Worm (Caenorhabditis elegans) whole organism, late embryonic: ENCODE data around the gene sucl-1.

ENCODE experiments used
- C38D4.7 ChIP-seq: fragments of 200-800 bp; sonication (Bioruptor generic); optimal IDR thresholded peaks from 2 replicates; lab custom pipeline; 2018; ENCODE audit warnings: mild to moderate bottlenecking, missing genetic modification characterization, moderate library complexity, missing compliant biosample characterization
- F13H6.1 ChIP-seq: sonication (generic microtip); optimal IDR thresholded peaks from 2 replicates; lab custom pipeline; 2016; ENCODE audit warnings: missing genetic modification characterization, missing compliant biosample characterization
- K02D7.2 ChIP-seq: sonication (generic microtip); optimal IDR thresholded peaks from 2 replicates; lab custom pipeline; 2017; ENCODE audit warnings: mild to moderate bottlenecking, missing genetic modification characterization, missing compliant biosample characterization
- T23F11.4 ChIP-seq: fragments of 200-800 bp; sonication (Bioruptor generic); optimal IDR thresholded peaks from 2 replicates; lab custom pipeline; 2018; ENCODE audit warnings: mild to moderate bottlenecking, missing genetic modification characterization, missing compliant biosample characterization
- Y22D7AL.16 ChIP-seq: sonication (generic microtip); optimal IDR thresholded peaks from 2 replicates; lab custom pipeline; 2016; ENCODE audit warnings: missing genetic modification characterization, missing compliant biosample characterization
- ama-1 ChIP-seq: fragments of 150-350 bp; optimal IDR thresholded peaks from 2 replicates; lab custom pipeline; 2014
- ceh-18 ChIP-seq: sonication (generic microtip); optimal IDR thresholded peaks from 2 replicates; lab custom pipeline; 2016; ENCODE audit warnings: missing genetic modification characterization, missing compliant biosample characterization
- ceh-19 ChIP-seq: fragments of 200-800 bp; sonication (Bioruptor generic); optimal IDR thresholded peaks from 2 replicates; lab custom pipeline; 2018; ENCODE audit warnings: mild to moderate bottlenecking, missing genetic modification characterization, missing compliant biosample characterization
- ceh-2 ChIP-seq: sonication (generic microtip); optimal IDR thresholded peaks from 2 replicates; lab custom pipeline; 2016; ENCODE audit warnings: missing genotype, missing genetic modification characterization, missing compliant biosample characterization
- ceh-22 ChIP-seq: sonication (generic microtip); optimal IDR thresholded peaks from 2 replicates; lab custom pipeline; 2017; ENCODE audit warnings: missing biosample characterization, missing genetic modification characterization
- ceh-24 ChIP-seq: sonication (generic microtip); optimal IDR thresholded peaks from 2 replicates; lab custom pipeline; 2016; ENCODE audit warnings: mild to moderate bottlenecking, missing genetic modification characterization, missing compliant biosample characterization
- ceh-31 ChIP-seq: sonication (generic microtip); optimal IDR thresholded peaks from 2 replicates; lab custom pipeline; 2016; ENCODE audit warnings: missing genetic modification characterization, missing compliant biosample characterization
- ceh-34 ChIP-seq: sonication (generic microtip); optimal IDR thresholded peaks from 2 replicates; lab custom pipeline; 2016; ENCODE audit warnings: mild to moderate bottlenecking, missing genetic modification characterization, missing compliant biosample characterization
- ceh-45 ChIP-seq: fragments of 200-800 bp; sonication (Bioruptor generic); IDR thresholded peaks from 2 replicates; pipeline ENCODE4 v1.3.6; 2022; ENCODE audit warnings: missing genetic modification reagents, missing genetic modification characterization, missing compliant biosample characterization
- ceh-48 ChIP-seq: sonication (generic microtip); optimal IDR thresholded peaks from 2 replicates; lab custom pipeline; 2016; ENCODE audit warnings: missing genetic modification characterization, inconsistent platforms, missing compliant biosample characterization
- ceh-6 ChIP-seq: fragments of 200-800 bp; sonication (Bioruptor generic); optimal IDR thresholded peaks from 2 replicates; lab custom pipeline; 2018; ENCODE audit warnings: mild to moderate bottlenecking, missing genetic modification characterization, missing compliant biosample characterization
- ceh-9 ChIP-seq: sonication (generic microtip); optimal IDR thresholded peaks from 2 replicates; lab custom pipeline; 2016; ENCODE audit warnings: mild to moderate bottlenecking, missing genetic modification characterization, inconsistent platforms, missing compliant biosample characterization
- dve-1 ChIP-seq: sonication (generic microtip); optimal IDR thresholded peaks from 2 replicates; lab custom pipeline; 2017; ENCODE audit warnings: antibody characterized with exemption, mild to moderate bottlenecking, missing genetic modification characterization, missing compliant biosample characterization
- elt-2 ChIP-seq: sonication (generic microtip); optimal IDR thresholded peaks from 2 replicates; lab custom pipeline; 2016; ENCODE audit warnings: missing genetic modification reagents, missing genetic modification characterization, missing compliant biosample characterization
- elt-4 ChIP-seq: sonication (generic microtip); optimal IDR thresholded peaks from 2 replicates; lab custom pipeline; 2016; ENCODE audit warnings: missing genetic modification characterization, missing compliant biosample characterization
- ets-4 ChIP-seq: sonication (generic microtip); optimal IDR thresholded peaks from 2 replicates; lab custom pipeline; 2016; ENCODE audit warnings: missing genetic modification characterization, missing compliant biosample characterization
- eyg-1 ChIP-seq: sonication (generic microtip); optimal IDR thresholded peaks from 2 replicates; lab custom pipeline; 2016; ENCODE audit warnings: missing genotype, missing genetic modification characterization, missing compliant biosample characterization
- fax-1 ChIP-seq: sonication (generic microtip); optimal IDR thresholded peaks from 2 replicates; lab custom pipeline; 2016; ENCODE audit warnings: missing genotype, missing genetic modification characterization, missing compliant biosample characterization
- fkh-10 ChIP-seq: fragments of 150-350 bp; optimal IDR thresholded peaks from 2 replicates; lab custom pipeline; 2014; ENCODE audit warnings: missing biosample characterization, missing genetic modification reagents, missing genetic modification characterization
- gmeb-2 ChIP-seq: sonication (generic microtip); optimal IDR thresholded peaks from 2 replicates; lab custom pipeline; 2016; ENCODE audit warnings: missing genetic modification characterization, inconsistent platforms, missing compliant biosample characterization
- hlh-13 ChIP-seq: fragments of 200-800 bp; sonication (Bioruptor generic); optimal IDR thresholded peaks from 2 replicates; lab custom pipeline; 2018; ENCODE audit warnings: mild to moderate bottlenecking, missing genetic modification characterization, missing compliant biosample characterization
- hlh-15 ChIP-seq: sonication (generic microtip); optimal IDR thresholded peaks from 2 replicates; lab custom pipeline; 2016; ENCODE audit warnings: missing genetic modification characterization, missing compliant biosample characterization
- hlh-30 ChIP-seq: sonication (generic microtip); optimal IDR thresholded peaks from 2 replicates; lab custom pipeline; 2017; ENCODE audit warnings: antibody characterized with exemption, missing genetic modification characterization, missing compliant biosample characterization; ENCODE audit not compliant: insufficient read depth
- hlh-8 ChIP-seq: sonication (generic microtip); optimal IDR thresholded peaks from 2 replicates; lab custom pipeline; 2016; ENCODE audit warnings: missing genotype, missing genetic modification characterization, missing compliant biosample characterization
- lim-6 ChIP-seq: sonication (generic microtip); optimal IDR thresholded peaks from 2 replicates; lab custom pipeline; 2016; ENCODE audit warnings: missing genetic modification characterization, missing compliant biosample characterization
- lin-11 ChIP-seq: fragments of 200-800 bp; sonication (Bioruptor generic); optimal IDR thresholded peaks from 2 replicates; lab custom pipeline; 2018; ENCODE audit warnings: mild to moderate bottlenecking, missing genetic modification characterization, missing compliant biosample characterization
- madf-2 ChIP-seq: sonication (generic microtip); optimal IDR thresholded peaks from 2 replicates; lab custom pipeline; 2017; ENCODE audit warnings: missing genetic modification characterization, missing compliant biosample characterization
- mec-3 ChIP-seq: sonication (generic microtip); optimal IDR thresholded peaks from 2 replicates; lab custom pipeline; 2016; ENCODE audit warnings: borderline replicate concordance, missing genetic modification characterization, missing compliant biosample characterization
- nfya-1 ChIP-seq: sonication (generic microtip); optimal IDR thresholded peaks from 2 replicates; lab custom pipeline; 2017; ENCODE audit warnings: missing genetic modification characterization, mild to moderate bottlenecking, missing compliant biosample characterization, antibody characterized with exemption, moderate library complexity
- nhr-11 ChIP-seq: fragments of 150-350 bp; optimal IDR thresholded peaks from 2 replicates; lab custom pipeline; 2014; ENCODE audit warnings: missing biosample characterization, missing genetic modification characterization
- npax-4 ChIP-seq: sonication (generic microtip); optimal IDR thresholded peaks from 2 replicates; lab custom pipeline; 2016; ENCODE audit warnings: missing genetic modification characterization, missing compliant biosample characterization
- odd-2 ChIP-seq: sonication (generic microtip); optimal IDR thresholded peaks from 2 replicates; lab custom pipeline; 2017; ENCODE audit warnings: antibody characterized with exemption, mild to moderate bottlenecking, missing genetic modification characterization, missing compliant biosample characterization
- pag-3 ChIP-seq: sonication (generic microtip); optimal IDR thresholded peaks from 2 replicates; lab custom pipeline; 2016; ENCODE audit warnings: missing compliant biosample characterization, missing genetic modification characterization, borderline replicate concordance
- pat-9 ChIP-seq: fragments of 200-800 bp; sonication (Bioruptor generic); optimal IDR thresholded peaks from 2 replicates; lab custom pipeline; 2018; ENCODE audit warnings: mild to moderate bottlenecking, missing genetic modification characterization, moderate library complexity, missing compliant biosample characterization
- pax-1 ChIP-seq: fragments of 150-350 bp; optimal IDR thresholded peaks from 2 replicates; lab custom pipeline; 2014; ENCODE audit warnings: missing biosample characterization, missing genetic modification characterization
- pha-2 ChIP-seq: sonication (generic microtip); optimal IDR thresholded peaks from 2 replicates; lab custom pipeline; 2017; ENCODE audit warnings: mild to moderate bottlenecking, missing genetic modification characterization, missing compliant biosample characterization
- pqm-1 ChIP-seq: sonication (generic microtip); optimal IDR thresholded peaks from 2 replicates; lab custom pipeline; 2016; ENCODE audit warnings: missing genetic modification characterization, missing compliant biosample characterization
- pros-1 ChIP-seq: fragments of 150-350 bp; optimal IDR thresholded peaks from 2 replicates; lab custom pipeline; 2014; ENCODE audit warnings: missing biosample characterization, missing genetic modification reagents, missing genetic modification characterization
- sdc-2 ChIP-seq: sonication (generic microtip); optimal IDR thresholded peaks from 2 replicates; lab custom pipeline; 2016; ENCODE audit warnings: missing genotype, missing genetic modification characterization, missing compliant biosample characterization
- sox-4 ChIP-seq: sonication (generic microtip); optimal IDR thresholded peaks from 2 replicates; lab custom pipeline; 2017; ENCODE audit warnings: mild to moderate bottlenecking, missing genetic modification characterization, inconsistent platforms, missing compliant biosample characterization
- syd-9 ChIP-seq: sonication (generic microtip); optimal IDR thresholded peaks from 2 replicates; lab custom pipeline; 2016; ENCODE audit warnings: mild to moderate bottlenecking, missing genetic modification characterization, moderate library complexity, missing compliant biosample characterization
- tbx-2 ChIP-seq: sonication (generic microtip); optimal IDR thresholded peaks from 2 replicates; lab custom pipeline; 2016; ENCODE audit warnings: missing genetic modification characterization, missing compliant biosample characterization
- tbx-7 ChIP-seq: sonication (generic microtip); optimal IDR thresholded peaks from 2 replicates; lab custom pipeline; 2016; ENCODE audit warnings: missing genotype, missing genetic modification characterization, missing compliant biosample characterization
- ttx-3 ChIP-seq: sonication (generic microtip); optimal IDR thresholded peaks from 2 replicates; lab custom pipeline; 2016; ENCODE audit warnings: missing genetic modification reagents, missing genetic modification characterization, missing compliant biosample characterization
- unc-42 ChIP-seq: sonication (generic microtip); optimal IDR thresholded peaks from 2 replicates; lab custom pipeline; 2016; ENCODE audit warnings: missing genotype, missing genetic modification characterization, missing compliant biosample characterization
- unc-55 ChIP-seq: sonication (generic microtip); optimal IDR thresholded peaks from 2 replicates; lab custom pipeline; 2017; ENCODE audit warnings: missing biosample characterization, missing genetic modification reagents, missing genetic modification characterization
- unc-86 ChIP-seq: sonication (generic microtip); optimal IDR thresholded peaks from 2 replicates; lab custom pipeline; 2016; ENCODE audit warnings: missing genetic modification characterization, missing compliant biosample characterization
- zip-5 ChIP-seq: sonication (generic microtip); optimal IDR thresholded peaks from 2 replicates; lab custom pipeline; 2016; ENCODE audit warnings: missing genetic modification characterization, missing compliant biosample characterization
- ztf-16 ChIP-seq: sonication (generic microtip); optimal IDR thresholded peaks from 2 replicates; lab custom pipeline; 2017; ENCODE audit warnings: missing genetic modification characterization, missing compliant biosample characterization

sucl-1 gene

ce11 chrX:14708176-14708642 lies 45.6 kb upstream of the sucl-1 start:
- TF ChIP-seq K02D7.2 (tag; lab: Kevin White, UChicago), result no peak
- no peak for TF ChIP-seq zip-5 (tag; lab: Kevin White, UChicago)
- peak; percentile 81 for TF ChIP-seq tbx-2 (tag; lab: Kevin White, UChicago)
- no peak for TF ChIP-seq npax-4 (tag; lab: Kevin White, UChicago)
- no peak for TF ChIP-seq hlh-8
- TF ChIP-seq ceh-24 (tag; lab: Kevin White, UChicago), result no peak
- no peak for TF ChIP-seq ttx-3 (tag; lab: Kevin White, UChicago)
- TF ChIP-seq ceh-48, result peak; percentile 87
- no peak for TF ChIP-seq pax-1 (tag; lab: Kevin White, UChicago)
- TF ChIP-seq fkh-10 (GFP tag; lab: Kevin White, UChicago), result no peak
- no peak for TF ChIP-seq C38D4.7 (GFP tag; lab: Kevin White, UChicago)
- peak; percentile 43 for TF ChIP-seq F13H6.1
- TF ChIP-seq pqm-1 (tag; lab: Kevin White, UChicago), result peak; percentile 57
- no peak for TF ChIP-seq sox-4 (tag; lab: Kevin White, UChicago)
- peak; percentile 84 for TF ChIP-seq sdc-2 (tag; lab: Kevin White, UChicago)
- TF ChIP-seq odd-2 (tag; lab: Kevin White, UChicago), result no peak
- TF ChIP-seq ceh-45 (GFP tag; lab: Robert Waterston, UW), result no peak
- TF ChIP-seq syd-9 (tag; lab: Kevin White, UChicago), result peak; percentile 44
- TF ChIP-seq pros-1 (tag; lab: Kevin White, UChicago), result peak; percentile 99
- no peak for TF ChIP-seq ceh-22 (tag; lab: Kevin White, UChicago)
- no peak for TF ChIP-seq lim-6 (tag; lab: Kevin White, UChicago)
- TF ChIP-seq ceh-2, result peak; percentile 15
- peak; percentile 73 for TF ChIP-seq unc-55 (GFP tag; lab: Kevin White, UChicago)
- no peak for TF ChIP-seq gmeb-2 (tag; lab: Kevin White, UChicago)
- TF ChIP-seq nhr-11 (tag; lab: Kevin White, UChicago), result no peak
- TF ChIP-seq ceh-18 (tag; lab: Kevin White, UChicago), result peak; percentile 97
- TF ChIP-seq ets-4 (tag; lab: Kevin White, UChicago), result peak; percentile 51
- TF ChIP-seq dve-1 (tag; lab: Kevin White, UChicago), result no peak
- TF ChIP-seq eyg-1, result no peak
- TF ChIP-seq elt-4 (tag; lab: Kevin White, UChicago), result no peak
- no peak for TF ChIP-seq hlh-15 (tag; lab: Kevin White, UChicago)
- no peak for TF ChIP-seq unc-86 (tag; lab: Kevin White, UChicago)
- TF ChIP-seq hlh-13 (GFP tag; lab: Kevin White, UChicago), result no peak
- TF ChIP-seq pat-9, result no peak
- peak; percentile 92 for TF ChIP-seq ceh-31 (tag; lab: Kevin White, UChicago)
- TF ChIP-seq tbx-7 (tag; lab: Kevin White, UChicago), result no peak
- no peak for TF ChIP-seq mec-3 (tag; lab: Kevin White, UChicago)
- TF ChIP-seq Y22D7AL.16 (tag; lab: Kevin White, UChicago), result no peak
- peak; percentile 49 for TF ChIP-seq ztf-16
- peak; percentile 11 for TF ChIP-seq fax-1
- peak; percentile 82 for TF ChIP-seq ceh-34 (tag; lab: Kevin White, UChicago)
- peak; percentile 86 for TF ChIP-seq hlh-30 (tag; lab: Kevin White, UChicago)
- TF ChIP-seq lin-11, result no peak
- TF ChIP-seq elt-2 (tag; lab: Kevin White, UChicago), result peak; percentile 44
- TF ChIP-seq ama-1 (lab: Kevin White, UChicago), result no peak
- peak; percentile 5 for TF ChIP-seq ceh-6 (GFP tag; lab: Kevin White, UChicago)
- peak; percentile 53 for TF ChIP-seq madf-2 (tag; lab: Kevin White, UChicago)
- peak; percentile 89 for TF ChIP-seq nfya-1 (tag; lab: Kevin White, UChicago)
- TF ChIP-seq unc-42 (tag; lab: Kevin White, UChicago), result peak; percentile 89
- TF ChIP-seq T23F11.4 (GFP tag; lab: Kevin White, UChicago), result no peak
- TF ChIP-seq ceh-19, result peak; percentile 80
- no peak for TF ChIP-seq ceh-9 (tag; lab: Kevin White, UChicago)
- no peak for TF ChIP-seq pha-2
- peak; percentile 15 for TF ChIP-seq pag-3 (tag; lab: Kevin White, UChicago)
